Worm (Caenorhabditis elegans): Measurements from ENCODE around the gene gcy-22.

ce11 chrV:20847743-20848229 lies 22.9 kb upstream of the gcy-22 start:
- no peak for TF ChIP-seq pqm-1 (tag; optimal IDR thresholded peaks at IDR 0.05)
- no peak for TF ChIP-seq lin-39 (tag; optimal IDR thresholded peaks at IDR 0.05)
- TF ChIP-seq unc-62 (GFP tag; optimal IDR thresholded peaks at IDR 0.05) = no peak
- TF ChIP-seq nhr-77 (tag; optimal IDR thresholded peaks at IDR 0.05) = no peak
- no peak for TF ChIP-seq zag-1 (tag; optimal IDR thresholded peaks at IDR 0.05)
- TF ChIP-seq nhr-84 (tag; optimal IDR thresholded peaks at IDR 0.05) = no peak
- no peak for TF ChIP-seq nhr-12 (tag; optimal IDR thresholded peaks at IDR 0.05)
- TF ChIP-seq C04F5.9 (tag; optimal IDR thresholded peaks at IDR 0.05) = no peak
- TF ChIP-seq lsy-2 (tag; optimal IDR thresholded peaks at IDR 0.05) = no peak
